Worm (Caenorhabditis elegans): Measurements from ENCODE around the gene spp-18.

The spp-18 gene

DNA sequence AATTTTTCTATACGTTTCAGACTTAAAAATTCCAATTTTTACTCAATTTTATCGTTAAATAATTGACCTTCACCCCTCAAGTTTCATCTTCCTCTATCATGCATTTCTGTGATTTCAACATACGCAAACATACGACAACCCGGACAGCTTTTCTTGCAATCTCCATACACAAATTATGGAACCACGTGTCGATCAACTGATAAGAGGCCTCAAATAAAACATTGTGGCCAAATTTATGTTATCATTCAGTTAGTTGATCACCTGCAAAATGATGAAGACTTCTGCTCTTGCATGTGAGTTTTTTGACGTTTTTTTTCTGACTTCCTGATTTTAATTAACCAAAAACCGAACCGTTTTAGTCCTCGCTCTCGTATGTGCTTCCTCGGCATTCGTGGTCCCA, at the start of gene spp-18:
TSS of gene spp-18 (plus strand) at position 257 of the 400 bp plus-strand sequence.
- TF ChIP-seq ceh-24 (tag; optimal IDR thresholded peaks at IDR 0.05) (no peak), sox-2 (GFP tag; IDR thresholded peaks at IDR 0.05) (no peak), gmeb-2 (tag; optimal IDR thresholded peaks at IDR 0.05) (no peak), elt-2 (tag; optimal IDR thresholded peaks at IDR 0.05) (peak; percentile 27), mec-3 (tag; optimal IDR thresholded peaks at IDR 0.05; ENCODE audit: borderline replicate concordance) (no peak)

- TF ChIP-seq ama-1 (optimal IDR thresholded peaks at IDR 0.05) (no peak), mec-3 (tag; optimal IDR thresholded peaks at IDR 0.05; ENCODE audit: borderline replicate concordance) (no peak), unc-86 (tag; optimal IDR thresholded peaks at IDR 0.05) (no peak), unc-3 (GFP tag; conservative IDR thresholded peaks at IDR 0.05) (no peak), unc-3 (tag; optimal IDR thresholded peaks at IDR 0.05) (no peak), tbx-7 (tag; optimal IDR thresholded peaks at IDR 0.05) (no peak), lim-6 (tag; optimal IDR thresholded peaks at IDR 0.05) (no peak), unc-42 (tag; optimal IDR thresholded peaks at IDR 0.05) (no peak)
These were observed 47.5 kb upstream of the spp-18 start, which contains the start of gene T05A1.5 for ce11 chrIV:9545986-9546385. T05A1.5 (plus strand) TSS chrIV:9546286.

DNA sequence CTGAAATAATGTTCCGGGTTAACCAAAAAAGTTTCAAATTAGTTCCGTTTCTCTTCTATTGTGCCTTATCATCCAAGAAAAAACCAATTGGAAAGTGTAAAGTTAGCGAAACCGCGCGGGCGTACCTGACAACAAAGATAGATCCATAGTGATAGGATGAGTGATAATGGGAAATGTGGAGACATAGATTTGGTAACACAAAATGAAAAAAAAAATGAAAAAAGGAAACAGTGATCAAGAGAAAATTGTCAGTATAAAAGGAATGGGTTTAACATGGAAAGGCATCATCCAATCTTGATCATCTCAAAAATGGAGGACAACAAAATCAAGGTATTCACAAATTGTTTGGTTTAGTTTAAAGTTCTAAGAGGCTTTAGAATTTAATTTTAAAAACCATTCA, 30.4 kb upstream of the spp-18 start, which contains the start of gene col-122:
TSS of gene col-122 (plus strand) at position 301 of the 400 bp plus-strand sequence.
- TF ChIP-seq ceh-22 (tag; optimal IDR thresholded peaks at IDR 0.05) (no peak), pha-4 (tag; optimal IDR thresholded peaks at IDR 0.05) (no peak), fkh-6 (tag; optimal IDR thresholded peaks at IDR 0.05) (no peak), F13H6.1 (tag; optimal IDR thresholded peaks at IDR 0.05) (no peak), lim-6 (tag; optimal IDR thresholded peaks at IDR 0.05) (no peak), ceh-2 (tag; optimal IDR thresholded peaks at IDR 0.05) (no peak), ceh-6 (GFP tag; optimal IDR thresholded peaks at IDR 0.05) (no peak), ceh-48 (tag; optimal IDR thresholded peaks at IDR 0.05) (no peak), sox-2 (GFP tag; IDR thresholded peaks at IDR 0.05) (no peak), hlh-15 (tag; optimal IDR thresholded peaks at IDR 0.05) (no peak), zip-5 (tag; optimal IDR thresholded peaks at IDR 0.05) (no peak), odd-2 (tag; optimal IDR thresholded peaks at IDR 0.05) (no peak), unc-86 (tag; optimal IDR thresholded peaks at IDR 0.05) (no peak), che-1 (tag; optimal IDR thresholded peaks at IDR 0.05) (no peak)

ce11 chrIV:9563529-9564376, 29.8 kb upstream of the spp-18 start:
- TF ChIP-seq elt-4 (tag; optimal IDR thresholded peaks at IDR 0.05) (peak; percentile 95), dmd-4 (tag; optimal IDR thresholded peaks at IDR 0.05; ENCODE audit: borderline replicate concordance) (peak; percentile 47), hlh-6 (tag; optimal IDR thresholded peaks at IDR 0.05) (no peak), nhr-11 (tag; optimal IDR thresholded peaks at IDR 0.05) (no peak)

DNA sequence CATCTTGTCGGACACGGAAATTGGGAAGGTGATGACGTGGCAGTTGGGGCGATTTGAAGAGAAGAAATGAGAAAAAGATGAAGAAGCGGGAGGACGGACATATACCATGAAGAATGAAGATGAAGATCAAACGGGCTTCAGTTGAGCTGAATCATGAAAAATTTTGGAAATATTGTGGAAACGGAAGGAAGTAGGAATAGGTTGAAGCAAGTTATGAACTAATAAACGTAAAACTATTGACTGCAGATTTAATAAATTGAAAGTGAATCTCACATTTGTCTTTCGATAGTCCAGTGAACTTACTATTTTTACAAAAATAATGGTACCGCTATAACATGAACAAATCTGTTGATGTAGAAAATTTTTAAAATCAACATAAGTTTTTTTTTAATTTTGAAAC, 27.0 kb upstream of the spp-18 start, which contains the start of gene lron-14:
TSS of gene lron-14 (minus strand) at position 101 of the 400 bp plus-strand sequence.
- no peak for TF ChIP-seq mec-3 (tag; optimal IDR thresholded peaks at IDR 0.05; ENCODE audit: borderline replicate concordance)
- no peak for TF ChIP-seq ceh-9 (tag; optimal IDR thresholded peaks at IDR 0.05)
- no peak for TF ChIP-seq unc-86 (tag; optimal IDR thresholded peaks at IDR 0.05)
- no peak for TF ChIP-seq nhr-232 (tag; optimal IDR thresholded peaks at IDR 0.05)
- TF ChIP-seq tbx-7 (tag; optimal IDR thresholded peaks at IDR 0.05): no peak
- TF ChIP-seq madf-2 (tag; optimal IDR thresholded peaks at IDR 0.05): no peak
- TF ChIP-seq lin-11 (tag; optimal IDR thresholded peaks at IDR 0.05): no peak
- no peak for TF ChIP-seq ceh-18 (tag; optimal IDR thresholded peaks at IDR 0.05)
- no peak for TF ChIP-seq ceh-30 (tag; optimal IDR thresholded peaks at IDR 0.05)
- TF ChIP-seq C08G9.2 (tag; optimal IDR thresholded peaks at IDR 0.05): no peak
- no peak for TF ChIP-seq sdc-2 (tag; optimal IDR thresholded peaks at IDR 0.05)
- TF ChIP-seq pax-1 (tag; optimal IDR thresholded peaks at IDR 0.05): no peak
- no peak for TF ChIP-seq sox-2 (GFP tag; IDR thresholded peaks at IDR 0.05)
- TF ChIP-seq ceh-24 (tag; optimal IDR thresholded peaks at IDR 0.05): no peak
